Worm (Caenorhabditis elegans): ENCODE data around the gene F02C12.1.

F02C12.1 gene

DNA sequence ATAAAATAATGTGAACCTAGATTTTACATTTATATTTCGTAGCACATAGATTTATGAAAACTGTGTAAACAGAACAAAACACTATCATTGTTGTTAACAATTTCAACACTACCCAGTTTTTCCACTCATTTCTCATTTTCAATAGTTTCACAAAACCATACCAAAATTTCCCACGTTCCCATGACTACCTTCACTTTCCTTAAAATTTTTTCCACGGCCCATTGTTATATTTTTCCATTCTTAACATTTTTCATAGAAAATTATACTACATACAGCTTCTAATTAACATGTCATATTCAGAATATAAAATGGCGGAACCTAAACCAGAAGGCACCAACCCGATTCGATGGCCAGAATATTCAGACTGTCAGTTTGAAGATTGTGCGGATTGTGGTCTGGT, at the start of gene F02C12.1:
Gene F02C12.1 (plus strand): TSS at position 301 of the 400 bp plus-strand sequence.
- TF ChIP-seq ceh-83 (GFP tag; optimal IDR thresholded peaks at IDR 0.05) (no peak), ham-2 (GFP tag; optimal IDR thresholded peaks at IDR 0.05) (no peak), M03D4.4 (tag; optimal IDR thresholded peaks at IDR 0.05) (no peak), nhr-237 (tag; optimal IDR thresholded peaks at IDR 0.05) (no peak), nhr-2 (tag; optimal IDR thresholded peaks at IDR 0.05) (no peak), sptf-1 (tag; optimal IDR thresholded peaks at IDR 0.05) (no peak)

DNA sequence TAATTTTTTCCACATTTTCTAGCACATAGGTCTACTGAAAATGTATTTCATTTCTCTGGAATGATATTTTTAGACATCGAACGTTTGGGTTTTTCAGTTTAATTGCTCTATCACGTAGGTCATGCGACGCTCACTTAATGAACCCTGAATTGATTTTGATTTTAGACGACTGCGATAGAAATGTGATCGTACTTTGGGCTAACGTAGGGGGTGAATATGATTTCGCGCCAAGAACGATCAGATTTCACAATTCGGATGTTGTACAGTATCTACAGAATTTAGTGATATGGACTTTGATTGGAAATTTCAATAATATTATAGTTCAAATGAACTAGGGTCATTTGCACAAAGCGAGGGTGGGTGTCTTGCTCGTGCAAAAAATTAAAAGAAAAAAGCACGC, 49.7 kb upstream of the F02C12.1 start:
- TF ChIP-seq blmp-1 (tag; optimal IDR thresholded peaks at IDR 0.05) (no peak), elt-1 (tag; optimal IDR thresholded peaks at IDR 0.05; ENCODE audit: borderline replicate concordance, insufficient read depth) (no peak), nhr-237 (tag; optimal IDR thresholded peaks at IDR 0.05) (no peak), lsy-2 (tag; optimal IDR thresholded peaks at IDR 0.05) (no peak), nhr-76 (tag; optimal IDR thresholded peaks at IDR 0.05) (no peak), mep-1 (tag; optimal IDR thresholded peaks at IDR 0.05) (no peak), pha-4 (tag; optimal IDR thresholded peaks at IDR 0.05) (no peak), tbx-8 (GFP tag; optimal IDR thresholded peaks at IDR 0.05) (no peak), ces-1 (GFP tag; optimal IDR thresholded peaks at IDR 0.05) (no peak), unc-39 (tag; optimal IDR thresholded peaks at IDR 0.05) (no peak), unc-62 (GFP tag; optimal IDR thresholded peaks at IDR 0.05) (no peak)

DNA sequence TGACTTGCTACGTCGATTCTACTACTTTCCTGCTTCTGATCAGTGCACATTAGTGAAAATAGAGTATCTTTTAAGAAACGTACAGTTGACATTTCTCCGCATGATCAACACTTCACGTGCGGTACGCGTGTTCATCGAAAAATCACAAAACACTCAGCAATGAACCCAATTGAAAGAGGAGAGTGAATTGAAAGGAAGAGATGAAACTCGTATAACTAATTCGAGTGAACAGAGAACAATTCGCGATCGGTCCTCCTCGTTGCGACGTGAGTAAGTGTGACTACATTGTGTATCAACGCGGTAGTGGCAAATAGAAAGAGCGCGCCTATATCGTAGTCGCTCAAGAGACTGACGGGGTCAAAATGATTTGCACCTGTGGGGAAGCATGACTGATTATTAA, 48.4 kb upstream of the F02C12.1 start:
- TF ChIP-seq nhr-12 (tag; optimal IDR thresholded peaks at IDR 0.05) (no peak), pha-4 (tag; optimal IDR thresholded peaks at IDR 0.05) (peak; percentile 18), nhr-2 (tag; optimal IDR thresholded peaks at IDR 0.05) (no peak), ceh-43 (GFP tag; optimal IDR thresholded peaks at IDR 0.05) (no peak)

DNA sequence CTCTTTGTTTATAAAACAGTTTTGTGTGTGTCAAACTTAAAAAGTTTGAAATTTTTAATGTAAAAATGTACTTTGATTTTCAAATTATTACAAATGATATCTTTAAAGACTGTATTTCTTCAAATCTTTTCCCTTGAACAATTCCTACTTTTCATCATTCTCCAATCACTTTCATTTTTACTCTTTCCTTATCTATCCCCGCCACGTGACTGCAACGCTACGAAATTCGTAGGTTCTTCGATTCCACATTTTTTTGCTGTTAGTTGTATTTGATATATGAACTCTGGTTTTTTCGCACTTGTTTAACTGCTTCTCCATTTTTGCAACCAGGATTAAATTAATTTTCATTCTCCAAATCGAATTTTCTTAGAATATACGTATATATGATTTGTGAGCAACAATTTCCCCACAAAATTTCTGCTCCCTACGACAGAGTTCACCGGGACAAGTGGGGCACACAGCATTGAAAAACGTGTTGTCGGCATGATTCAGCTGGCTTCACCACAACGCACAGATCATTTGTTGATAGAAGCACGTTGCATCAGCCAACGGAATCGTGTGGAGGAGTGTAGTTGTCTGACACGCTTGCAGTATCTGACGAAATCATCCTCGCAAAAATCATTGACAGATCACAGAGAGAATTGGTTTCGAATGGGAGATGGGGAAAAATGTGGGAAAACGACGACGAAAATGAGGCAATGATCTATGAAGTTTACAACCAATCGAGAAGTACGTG, 47.0 kb upstream of the F02C12.1 start:
- TF ChIP-seq M03D4.4 (tag; optimal IDR thresholded peaks at IDR 0.05) (no peak), tbx-8 (GFP tag; optimal IDR thresholded peaks at IDR 0.05) (no peak)

DNA sequence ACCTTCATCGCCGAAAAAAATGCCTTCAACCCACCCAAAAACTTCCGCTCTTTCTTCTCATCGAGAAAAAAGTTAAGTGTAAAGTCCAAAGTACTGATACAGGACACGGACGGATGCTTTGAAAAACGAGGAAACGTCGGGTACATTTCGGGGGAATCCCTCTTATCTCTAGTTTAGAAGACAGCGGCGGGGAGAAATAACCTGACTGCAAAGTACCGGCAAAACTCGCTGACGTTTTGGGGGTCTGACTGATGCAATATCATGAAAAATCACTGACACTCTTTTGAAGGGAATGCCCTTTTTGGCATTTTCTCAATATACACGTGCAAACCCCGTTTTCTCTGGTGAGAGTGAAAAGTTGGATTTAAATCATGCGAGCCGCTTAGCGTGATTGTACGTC, 45.4 kb upstream of the F02C12.1 start:
- TF ChIP-seq hlh-1 (tag; optimal IDR thresholded peaks at IDR 0.05) (no peak), drap-1 (GFP tag; optimal IDR thresholded peaks at IDR 0.05) (no peak), nhr-12 (tag; optimal IDR thresholded peaks at IDR 0.05) (no peak), snpc-4 (tag; optimal IDR thresholded peaks at IDR 0.05) (no peak), elt-1 (tag; optimal IDR thresholded peaks at IDR 0.05; ENCODE audit: borderline replicate concordance, insufficient read depth) (no peak), sptf-1 (tag; optimal IDR thresholded peaks at IDR 0.05) (no peak)

DNA sequence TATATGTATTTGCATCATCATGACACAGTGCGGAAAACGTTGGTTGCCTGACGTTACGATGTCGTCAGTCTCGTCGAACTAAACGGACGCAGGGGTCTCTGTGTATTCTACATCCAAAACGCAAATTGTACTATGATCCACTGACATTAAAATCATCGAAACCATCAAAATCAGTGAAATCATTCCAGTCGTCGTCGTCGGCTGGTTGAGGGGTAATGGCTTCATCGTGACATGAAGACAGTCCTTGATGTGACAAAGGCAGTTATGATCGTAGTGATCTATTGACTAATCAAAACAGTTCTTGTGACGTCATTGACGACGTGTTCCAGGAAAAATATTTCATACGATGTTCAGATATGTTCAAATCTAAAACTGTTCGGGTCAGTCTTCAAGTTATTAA, 44.2 kb upstream of the F02C12.1 start:
- TF ChIP-seq bed-3 (GFP tag; optimal IDR thresholded peaks at IDR 0.05) (no peak), sem-2 (GFP tag; optimal IDR thresholded peaks at IDR 0.05) (no peak), cnd-1 (tag; optimal IDR thresholded peaks at IDR 0.05) (no peak), mab-5 (tag; optimal IDR thresholded peaks at IDR 0.05) (no peak), nhr-12 (tag; optimal IDR thresholded peaks at IDR 0.05) (no peak), ceh-83 (GFP tag; optimal IDR thresholded peaks at IDR 0.05) (no peak), flh-1 (GFP tag; optimal IDR thresholded peaks at IDR 0.05) (no peak), mls-2 (tag; optimal IDR thresholded peaks at IDR 0.05) (no peak), ztf-11 (tag; optimal IDR thresholded peaks at IDR 0.05) (no peak), snpc-4 (tag; optimal IDR thresholded peaks at IDR 0.05) (no peak), elt-1 (tag; optimal IDR thresholded peaks at IDR 0.05; ENCODE audit: borderline replicate concordance, insufficient read depth) (no peak), mep-1 (tag; optimal IDR thresholded peaks at IDR 0.05) (no peak)

DNA sequence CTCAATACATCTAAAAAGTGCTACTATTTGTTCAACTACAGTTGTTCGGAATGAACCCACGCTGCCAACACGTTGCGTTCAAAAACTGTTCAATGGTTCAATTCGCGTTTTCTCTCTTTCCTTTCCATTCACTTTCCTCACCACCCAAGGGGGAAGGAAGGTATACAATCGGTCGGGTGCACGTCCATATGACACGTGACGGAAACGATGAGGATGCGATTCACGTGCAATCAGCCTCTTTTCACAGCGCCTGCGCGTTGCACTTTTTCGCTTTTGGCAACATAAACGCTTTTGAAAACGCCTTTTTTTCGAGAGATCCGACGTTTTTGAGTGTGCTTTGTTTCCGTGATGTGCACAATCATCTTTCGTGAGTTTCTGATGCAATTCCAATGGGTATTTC, 43.3 kb upstream of the F02C12.1 start:
- TF ChIP-seq ham-2 (GFP tag; optimal IDR thresholded peaks at IDR 0.05) (peak; percentile 14), flh-1 (GFP tag; optimal IDR thresholded peaks at IDR 0.05) (no peak), ceh-39 (tag; optimal IDR thresholded peaks at IDR 0.05) (no peak), bed-3 (GFP tag; optimal IDR thresholded peaks at IDR 0.05) (no peak), elt-3 (tag; optimal IDR thresholded peaks at IDR 0.05) (no peak), blmp-1 (tag; optimal IDR thresholded peaks at IDR 0.05) (peak; percentile 3)
